Fruit fly (Drosophila melanogaster): ENCODE data around the gene CG8036.

DNA sequence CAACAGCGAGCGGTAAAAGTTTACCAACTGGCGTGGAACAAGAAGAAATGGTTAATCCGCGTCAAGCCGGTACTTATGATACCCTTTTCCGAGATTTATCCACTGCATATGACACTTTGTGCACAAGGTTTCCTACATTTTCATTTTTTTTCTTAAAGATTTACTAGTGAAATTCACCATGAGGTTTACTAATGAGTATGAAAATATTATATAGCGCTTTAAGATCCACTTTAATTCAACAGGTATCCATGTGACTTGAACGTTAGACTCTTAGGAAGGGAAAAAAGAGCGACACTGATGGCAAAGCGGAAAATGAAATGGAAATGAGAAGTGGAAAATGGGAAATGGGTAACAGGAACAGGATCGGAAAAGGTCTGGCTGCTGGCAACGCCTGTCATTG lies 29.0 kb upstream of the CG8036 start:
- TF ChIP-seq pb (GFP tag; optimal IDR thresholded peaks at IDR 0.05): no peak
- no peak for TF ChIP-seq CG12299 (tag; optimal IDR thresholded peaks at IDR 0.05)
- TF ChIP-seq NfI (GFP tag; optimal IDR thresholded peaks at IDR 0.05): no peak
- TF ChIP-seq zen2 (GFP tag; IDR thresholded peaks at IDR 0.05; ENCODE audit: partially characterized antibody): no peak
- no peak for TF ChIP-seq CG8924 (tag; optimal IDR thresholded peaks at IDR 0.05)
- no peak for TF ChIP-seq tna (GFP tag; IDR thresholded peaks at IDR 0.05; ENCODE audit: partially characterized antibody)
- TF ChIP-seq Aef1 (GFP tag; IDR thresholded peaks at IDR 0.05): no peak
- no peak for TF ChIP-seq CG17359 (tag; optimal IDR thresholded peaks at IDR 0.05)
- no peak for TF ChIP-seq ATbp (GFP tag; optimal IDR thresholded peaks at IDR 0.05)

Data from whole organism, embryonic.